Worm (Caenorhabditis elegans) whole organism, L3 larva: ENCODE results near the gene srh-264.

Experiments used
- elt-1 ChIP-seq: fragments of 150-350 bp; optimal IDR thresholded peaks from 2 replicates; lab custom pipeline; 2014; ENCODE audit warnings: missing biosample characterization, missing genetic modification characterization
- jun-1 ChIP-seq: fragments of 150-350 bp; optimal IDR thresholded peaks from 2 replicates; lab custom pipeline; 2014; ENCODE audit warnings: missing biosample characterization, missing genetic modification reagents, missing genetic modification characterization
- nhr-12 ChIP-seq: fragments of 150-350 bp; optimal IDR thresholded peaks from 2 replicates; lab custom pipeline; 2014; ENCODE audit warnings: missing biosample characterization, missing genetic modification characterization

DNA sequence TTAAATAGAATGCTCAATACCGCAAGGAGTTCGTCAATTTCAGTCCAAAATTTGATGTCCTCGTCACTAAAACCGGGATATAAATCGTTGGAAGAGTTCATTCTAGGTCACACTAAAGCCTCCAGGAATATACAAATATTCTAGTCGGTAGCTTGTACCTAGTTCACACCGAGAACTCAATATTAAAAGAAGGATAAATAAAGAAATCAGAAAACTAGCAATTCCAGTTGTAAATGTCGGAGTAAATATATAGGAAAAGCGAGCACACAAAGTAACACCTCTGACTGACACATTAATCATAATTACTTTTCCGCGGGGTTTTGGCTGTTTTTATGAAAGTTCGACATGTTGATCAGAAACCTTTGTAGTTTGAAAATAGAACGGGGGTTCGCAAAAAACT is 37.5 kb downstream of the srh-264 start, which contains the start of gene srw-33:
- TF ChIP-seq elt-1 (tag; lab: Kevin White, UChicago): no peak
- TF ChIP-seq jun-1 (tag; lab: Kevin White, UChicago): no peak
- no peak for TF ChIP-seq nhr-12 (tag; lab: Kevin White, UChicago)
